Worm (Caenorhabditis elegans) whole organism, L2 larva: ENCODE measurements around the gene srt-45.

Experiments used
- C34F6.9 ChIP-seq: fragments of 150-350 bp; optimal IDR thresholded peaks from 2 replicates; lab custom pipeline; 2014; ENCODE audit warnings: missing biosample characterization, missing genetic modification characterization
- R02D3.7 ChIP-seq: fragments of 150-350 bp; optimal IDR thresholded peaks from 2 replicates; lab custom pipeline; 2014; ENCODE audit warnings: missing biosample characterization, missing genetic modification characterization
- Y55F3AM.14 ChIP-seq: fragments of 200-800 bp; sonication (Bioruptor generic); optimal IDR thresholded peaks from 2 replicates; lab custom pipeline; 2018; ENCODE audit warnings: mild to moderate bottlenecking, missing genetic modification characterization, missing compliant biosample characterization
- ZK546.5 ChIP-seq: sonication (generic microtip); optimal IDR thresholded peaks from 2 replicates; lab custom pipeline; 2017; ENCODE audit warnings: missing biosample characterization, missing genetic modification characterization
- ama-1 ChIP-seq: fragments of 150-350 bp; optimal IDR thresholded peaks from 2 replicates; lab custom pipeline; 2018; ENCODE audit warnings: inconsistent platforms
- blmp-1 ChIP-seq: sonication (generic microtip); optimal IDR thresholded peaks from 2 replicates; lab custom pipeline; 2017; ENCODE audit warnings: missing genetic modification characterization, mild to moderate bottlenecking, missing compliant biosample characterization, antibody characterized with exemption, moderate library complexity; ENCODE audit not compliant: insufficient read depth
- ceh-16 ChIP-seq: fragments of 150-350 bp; optimal IDR thresholded peaks from 2 replicates; lab custom pipeline; 2014; ENCODE audit warnings: missing biosample characterization, missing genetic modification characterization
- ceh-82 ChIP-seq: fragments of 150-350 bp; optimal IDR thresholded peaks from 2 replicates; lab custom pipeline; 2014; ENCODE audit warnings: missing biosample characterization, missing genetic modification characterization
- crh-2 ChIP-seq: sonication (generic microtip); optimal IDR thresholded peaks from 2 replicates; lab custom pipeline; 2017; ENCODE audit warnings: missing biosample characterization, missing genetic modification characterization
- dmd-4 ChIP-seq: sonication (generic microtip); optimal IDR thresholded peaks from 2 replicates; lab custom pipeline; 2017; ENCODE audit warnings: missing biosample characterization, missing genetic modification characterization
- egl-27 ChIP-seq: sonication (generic microtip); optimal IDR thresholded peaks from 3 replicates; lab custom pipeline; 2017; ENCODE audit warnings: missing biosample characterization, missing genetic modification reagents, missing genetic modification characterization
- elt-1 ChIP-seq: fragments of 150-350 bp; optimal IDR thresholded peaks from 2 replicates; lab custom pipeline; 2014; ENCODE audit warnings: missing biosample characterization, missing genetic modification characterization
- elt-3 ChIP-seq: sonication (generic microtip); optimal IDR thresholded peaks from 2 replicates; lab custom pipeline; 2017; ENCODE audit warnings: missing biosample characterization, missing genetic modification characterization
- gmeb-1 ChIP-seq: fragments of 150-350 bp; optimal IDR thresholded peaks from 2 replicates; lab custom pipeline; 2014; ENCODE audit warnings: missing biosample characterization, missing genetic modification characterization
- lin-11 ChIP-seq: fragments of 150-350 bp; sonication (generic microtip); optimal IDR thresholded peaks from 2 replicates; lab custom pipeline; 2014; ENCODE audit warnings: missing biosample characterization, missing genetic modification characterization, inconsistent platforms, mixed read lengths
- lin-13 ChIP-seq: fragments of 150-350 bp; optimal IDR thresholded peaks from 2 replicates; lab custom pipeline; 2014; ENCODE audit warnings: missing biosample characterization, missing genetic modification reagents, missing genetic modification characterization
- lsy-2 ChIP-seq, 2 experiments: fragments of 150-350 bp in 1 of 2; sonication (generic microtip) in 1 of 2; optimal IDR thresholded peaks; 2 replicates each; lab custom pipeline; 2014 to 2017; ENCODE audit warnings: missing biosample characterization in 2 of 2, missing genetic modification characterization in 2 of 2
- mab-5 ChIP-seq: fragments of 150-350 bp; optimal IDR thresholded peaks from 2 replicates; lab custom pipeline; 2014; ENCODE audit warnings: missing biosample characterization, missing genetic modification characterization
- mbf-1 ChIP-seq: sonication (generic microtip); optimal IDR thresholded peaks from 2 replicates; lab custom pipeline; 2017; ENCODE audit warnings: missing biosample characterization, missing genetic modification characterization
- mdl-1 ChIP-seq, 2 experiments: fragments of 150-350 bp in 1 of 2; sonication (generic microtip) in 1 of 2; optimal IDR thresholded peaks; 2 replicates each; lab custom pipeline; 2017; ENCODE audit warnings: missing biosample characterization in 2 of 2, missing genetic modification characterization in 2 of 2
- nhr-11 ChIP-seq: fragments of 150-350 bp; optimal IDR thresholded peaks from 2 replicates; lab custom pipeline; 2014; ENCODE audit warnings: missing biosample characterization, missing genetic modification characterization
- nhr-21 ChIP-seq: fragments of 150-350 bp; optimal IDR thresholded peaks from 2 replicates; lab custom pipeline; 2014; ENCODE audit warnings: missing biosample characterization, missing genetic modification characterization
- nhr-23 ChIP-seq: fragments of 150-350 bp; optimal IDR thresholded peaks from 2 replicates; lab custom pipeline; 2014; ENCODE audit warnings: missing biosample characterization, missing genetic modification reagents, missing genetic modification characterization
- nhr-237 ChIP-seq: fragments of 150-350 bp; optimal IDR thresholded peaks from 2 replicates; lab custom pipeline; 2014; ENCODE audit warnings: missing biosample characterization, missing genetic modification characterization
- nhr-6 ChIP-seq: fragments of 150-350 bp; optimal IDR thresholded peaks from 2 replicates; lab custom pipeline; 2014; ENCODE audit warnings: missing biosample characterization, missing genetic modification characterization
- peb-1 ChIP-seq: fragments of 150-350 bp; optimal IDR thresholded peaks from 2 replicates; lab custom pipeline; 2014; ENCODE audit warnings: missing biosample characterization, missing genetic modification characterization
- skn-1 ChIP-seq: sonication (generic microtip); optimal IDR thresholded peaks from 2 replicates; lab custom pipeline; 2017; ENCODE audit warnings: missing biosample characterization, missing genetic modification characterization
- sma-9 ChIP-seq, 2 experiments: fragments of 150-350 bp in 1 of 2; sonication (generic microtip) in 1 of 2; optimal IDR thresholded peaks; 2 replicates each; lab custom pipeline; 2014 to 2016; ENCODE audit warnings: missing genetic modification characterization in 2 of 2, mild to moderate bottlenecking in 1 of 2, missing biosample characterization in 1 of 2, missing compliant biosample characterization in 1 of 2, missing genetic modification reagents in 1 of 2, moderate library complexity in 1 of 2
- snpc-4 ChIP-seq: fragments of 150-350 bp; optimal IDR thresholded peaks from 2 replicates; lab custom pipeline; 2014; ENCODE audit warnings: missing biosample characterization, missing genetic modification characterization
- unc-55 ChIP-seq: fragments of 150-350 bp; sonication (generic microtip); optimal IDR thresholded peaks from 3 replicates; lab custom pipeline; 2014; ENCODE audit warnings: missing biosample characterization, missing genetic modification reagents, missing genetic modification characterization
- ztf-1 ChIP-seq: fragments of 200-800 bp; sonication (Bioruptor generic); conservative IDR thresholded peaks from 2 replicates; pipeline ENCODE4 v1.3.6; 2022; ENCODE audit warnings: missing genetic modification characterization, missing compliant biosample characterization
- ztf-11 ChIP-seq: sonication (generic microtip); optimal IDR thresholded peaks from 2 replicates; lab custom pipeline; 2017; ENCODE audit warnings: missing biosample characterization, missing genetic modification characterization
- ztf-4 ChIP-seq: fragments of 150-350 bp; optimal IDR thresholded peaks from 2 replicates; lab custom pipeline; 2014; ENCODE audit warnings: missing biosample characterization, missing genetic modification characterization

srt-45 gene

ce11 chrV:19805548-19805947 is 21.6 kb downstream of the srt-45 start:
- no peak for TF ChIP-seq ztf-4 (tag; lab: Kevin White, UChicago)
- no peak for TF ChIP-seq nhr-11 (tag; lab: Kevin White, UChicago)
- TF ChIP-seq ztf-11: no peak
- TF ChIP-seq lin-11: no peak
- no peak for TF ChIP-seq crh-2 (tag; lab: Kevin White, UChicago)
- TF ChIP-seq ZK546.5 (tag; lab: Kevin White, UChicago): no peak
- no peak for TF ChIP-seq nhr-237 (tag; lab: Kevin White, UChicago)
- TF ChIP-seq ztf-1 (GFP tag; lab: Robert Waterston, UW): no peak
- TF ChIP-seq gmeb-1 (tag; lab: Kevin White, UChicago): no peak
- no peak for TF ChIP-seq nhr-23 (tag; lab: Kevin White, UChicago)
- TF ChIP-seq unc-55: no peak
- no peak for TF ChIP-seq ceh-16 (tag; lab: Kevin White, UChicago)
- no peak for TF ChIP-seq snpc-4 (tag; lab: Kevin White, UChicago)
- TF ChIP-seq ceh-82 (tag; lab: Kevin White, UChicago): no peak
- no peak for TF ChIP-seq lin-13 (GFP tag; lab: Kevin White, UChicago)
- TF ChIP-seq C34F6.9: no peak
- no peak for TF ChIP-seq nhr-6
- TF ChIP-seq lsy-2 (tag; optimal IDR thresholded peaks at IDR 0.05; lab: Kevin White, UChicago): no peak
- no peak for TF ChIP-seq mab-5 (tag; lab: Kevin White, UChicago)
- TF ChIP-seq, all 48 proteins: peak for 0

ce11 chrV:19814833-19815232 is 30.9 kb downstream of the srt-45 start, which contains the start of gene daf-28:
Gene daf-28, plus strand, starts transcription at chrV:19815133.
- TF ChIP-seq sma-9 (GFP tag; optimal IDR thresholded peaks at IDR 0.05; lab: Kevin White, UChicago) (no peak), sma-9 (tag; optimal IDR thresholded peaks at IDR 0.05; lab: Kevin White, UChicago) (no peak), skn-1 (no peak), lsy-2 (tag; optimal IDR thresholded peaks at IDR 0.05; lab: Kevin White, UChicago) (no peak), elt-1 (no peak), mab-5 (tag; lab: Kevin White, UChicago) (no peak), ceh-82 (tag; lab: Kevin White, UChicago) (no peak), unc-55 (no peak), dmd-4 (tag; lab: Kevin White, UChicago) (no peak), peb-1 (tag; lab: Kevin White, UChicago) (no peak)

- TF ChIP-seq nhr-21 (tag; lab: Kevin White, UChicago) (no peak), mdl-1 (tag; optimal IDR thresholded peaks at IDR 0.05; lab: Kevin White, UChicago) (no peak), blmp-1 (tag; lab: Kevin White, UChicago) (no peak), skn-1 (no peak), peb-1 (tag; lab: Kevin White, UChicago) (no peak), ama-1 (lab: Kevin White, UChicago) (no peak)
- TF ChIP-seq, all 48 proteins: peak for 0
Measured at ce11 chrV:19820178-19820577, 36.2 kb downstream of the srt-45 start.

- TF ChIP-seq snpc-4 (tag; lab: Kevin White, UChicago) (no peak), peb-1 (tag; lab: Kevin White, UChicago) (no peak), egl-27 (tag; lab: Kevin White, UChicago) (no peak), elt-1 (no peak), ztf-4 (tag; lab: Kevin White, UChicago) (no peak)
Measured at ce11 chrV:19822093-19822492, 38.2 kb downstream of the srt-45 start, which contains the start of gene Y116F11B.17. Gene Y116F11B.17, minus strand, starts transcription at chrV:19822193.

ce11 chrV:19827481-19827880 is 43.6 kb downstream of the srt-45 start:
- TF ChIP-seq mbf-1 (tag; lab: Kevin White, UChicago) (no peak), nhr-11 (tag; lab: Kevin White, UChicago) (no peak), elt-3 (tag; lab: Kevin White, UChicago) (no peak), unc-55 (no peak), R02D3.7 (tag; lab: Kevin White, UChicago) (no peak), ztf-1 (GFP tag; lab: Robert Waterston, UW) (no peak), nhr-237 (tag; lab: Kevin White, UChicago) (no peak), Y55F3AM.14 (GFP tag; lab: Kevin White, UChicago) (no peak), nhr-6 (no peak), ama-1 (lab: Kevin White, UChicago) (no peak), ceh-16 (tag; lab: Kevin White, UChicago) (no peak), gmeb-1 (tag; lab: Kevin White, UChicago) (no peak), nhr-21 (tag; lab: Kevin White, UChicago) (no peak), C34F6.9 (no peak)
